Worm (Caenorhabditis elegans): ENCODE measurements around the gene Y39H10B.3.

ce11 chrV:3693657-3694056 is 23.1 kb downstream of the Y39H10B.3 start:
- TF ChIP-seq dao-5 (tag; optimal IDR thresholded peaks at IDR 0.05), result no peak
- no peak for TF ChIP-seq W03F9.2 (tag; optimal IDR thresholded peaks at IDR 0.05)
